Fruit fly (Drosophila melanogaster) whole organism, embryonic: ENCODE results near the gene CG7879.

Source experiments
- CG10267 ChIP-seq: fragments of 200-800 bp; sonication (Bioruptor generic); optimal IDR thresholded peaks from 2 replicates; lab custom pipeline; 2018; ENCODE audit warnings: missing biosample characterization, mild to moderate bottlenecking, missing genetic modification characterization, moderate library complexity
- CG10274 ChIP-seq: fragments of 200-800 bp; sonication (Bioruptor generic); optimal IDR thresholded peaks from 3 replicates; lab custom pipeline; 2017; ENCODE audit warnings: missing biosample characterization, mild to moderate bottlenecking, missing genetic modification characterization
- CG11696 ChIP-seq: fragments of 200-800 bp; sonication (Bioruptor generic); IDR thresholded peaks from 2 replicates; pipeline ENCODE4 v1.3.6; 2022; ENCODE audit warnings: missing biosample characterization, missing genetic modification characterization
- CG12659 ChIP-seq: fragments of 200-800 bp; sonication (Bioruptor generic); optimal IDR thresholded peaks from 3 replicates; lab custom pipeline; 2017; ENCODE audit warnings: mild to moderate bottlenecking, missing biosample characterization, missing genetic modification reagents, missing genetic modification characterization
- CG1529 ChIP-seq: fragments of 200-800 bp; sonication (Bioruptor generic); optimal IDR thresholded peaks from 3 replicates; lab custom pipeline; 2018; ENCODE audit warnings: missing biosample characterization, missing genetic modification characterization
- CG17912 ChIP-seq: fragments of 200-800 bp; sonication (Bioruptor generic); optimal IDR thresholded peaks from 2 replicates; lab custom pipeline; 2018; ENCODE audit warnings: missing biosample characterization, mild to moderate bottlenecking, missing genetic modification characterization
- CG2120 ChIP-seq: fragments of 200-800 bp; sonication (Bioruptor generic); optimal IDR thresholded peaks from 3 replicates; lab custom pipeline; 2016; ENCODE audit warnings: missing biosample characterization, missing genetic modification characterization
- CG3407 ChIP-seq: fragments of 200-800 bp; sonication (Bioruptor generic); optimal IDR thresholded peaks from 2 replicates; lab custom pipeline; 2018; ENCODE audit warnings: missing biosample characterization, mild to moderate bottlenecking, missing genetic modification characterization
- CG3847 ChIP-seq: fragments of 200-800 bp; sonication (Bioruptor generic); IDR thresholded peaks from 2 replicates; pipeline ENCODE4 v1.3.6; 2022; ENCODE audit warnings: missing biosample characterization, missing genetic modification characterization
- CG6254 ChIP-seq: fragments of 200-800 bp; sonication (Bioruptor generic); optimal IDR thresholded peaks from 3 replicates; lab custom pipeline; 2017; ENCODE audit warnings: mild to moderate bottlenecking, missing biosample characterization, missing genetic modification reagents, missing genetic modification characterization
- CG6765 ChIP-seq: fragments of 200-800 bp; sonication (Bioruptor generic); optimal IDR thresholded peaks from 3 replicates; lab custom pipeline; 2017; ENCODE audit warnings: missing biosample characterization, mild to moderate bottlenecking, missing genetic modification characterization
- CG7271 ChIP-seq: fragments of 200-800 bp; sonication (Bioruptor generic); optimal IDR thresholded peaks from 2 replicates; lab custom pipeline; 2018; ENCODE audit warnings: missing biosample characterization, mild to moderate bottlenecking, missing genetic modification characterization, moderate library complexity
- CG7745 ChIP-seq: fragments of 200-800 bp; sonication (Bioruptor generic); optimal IDR thresholded peaks from 2 replicates; lab custom pipeline; 2018; ENCODE audit warnings: missing biosample characterization, mild to moderate bottlenecking, missing genetic modification characterization, moderate library complexity
- Camta ChIP-seq: fragments of 200-800 bp; sonication (Bioruptor generic); optimal IDR thresholded peaks from 2 replicates; lab custom pipeline; 2016; ENCODE audit warnings: missing biosample characterization, missing genetic modification characterization
- CrebB ChIP-seq: fragments of 200-800 bp; sonication (Bioruptor generic); optimal IDR thresholded peaks from 3 replicates; lab custom pipeline; 2018; ENCODE audit warnings: missing biosample characterization, mild to moderate bottlenecking, missing genetic modification characterization
- Dp ChIP-seq: fragments of 200-800 bp; sonication (Bioruptor generic); optimal IDR thresholded peaks from 2 replicates; lab custom pipeline; 2018; ENCODE audit warnings: missing biosample characterization, mild to moderate bottlenecking, missing genetic modification characterization, moderate library complexity
- Dref ChIP-seq: fragments of 200-800 bp; sonication (Bioruptor generic); IDR thresholded peaks from 2 replicates; pipeline ENCODE4 v1.3.6; 2022; ENCODE audit warnings: missing biosample characterization, missing genetic modification characterization
- Elba2 ChIP-seq: fragments of 200-800 bp; sonication (Bioruptor generic); optimal IDR thresholded peaks from 3 replicates; lab custom pipeline; 2016; ENCODE audit warnings: missing biosample characterization, missing genetic modification characterization
- HLH3B ChIP-seq: fragments of 200-800 bp; sonication (Bioruptor generic); IDR thresholded peaks from 2 replicates; pipeline ENCODE4 v1.3.6; 2022; ENCODE audit warnings: missing biosample characterization, missing genetic modification characterization
- HmgD ChIP-seq: fragments of 200-800 bp; sonication (Bioruptor generic); optimal IDR thresholded peaks from 3 replicates; lab custom pipeline; 2016; ENCODE audit warnings: missing biosample characterization, missing genetic modification characterization
- Lhr ChIP-seq: fragments of 200-800 bp; sonication (Bioruptor generic); optimal IDR thresholded peaks from 3 replicates; lab custom pipeline; 2017; ENCODE audit warnings: mild to moderate bottlenecking, missing biosample characterization, missing genetic modification reagents, missing genetic modification characterization
- Med ChIP-seq: fragments of 200-800 bp; sonication (Bioruptor generic); peaks from one replicate; lab custom pipeline; 2016; ENCODE audit warnings: missing biosample characterization, missing genetic modification characterization, mild to moderate bottlenecking, inconsistent platforms, moderate library complexity
- Meics ChIP-seq: fragments of 200-800 bp; sonication (Bioruptor generic); optimal IDR thresholded peaks from 2 replicates; lab custom pipeline; 2017; ENCODE audit warnings: missing biosample characterization, mild to moderate bottlenecking, missing genetic modification characterization
- Oaz ChIP-seq: fragments of 200-800 bp; sonication (Bioruptor generic); IDR thresholded peaks from 2 replicates; pipeline ENCODE4 v1.3.6; 2022; ENCODE audit warnings: missing biosample characterization, missing genetic modification characterization
- Oli ChIP-seq: fragments of 200-800 bp; sonication (Bioruptor generic); optimal IDR thresholded peaks from 2 replicates; lab custom pipeline; 2018; ENCODE audit warnings: missing biosample characterization, mild to moderate bottlenecking, missing genetic modification characterization, moderate library complexity
- Poxn ChIP-seq: fragments of 200-800 bp; sonication (Bioruptor generic); IDR thresholded peaks from 2 replicates; pipeline ENCODE4 v1.3.6; 2022; ENCODE audit warnings: missing biosample characterization, missing genetic modification characterization
- Ravus ChIP-seq: fragments of 200-800 bp; sonication (Bioruptor generic); IDR thresholded peaks from 2 replicates; pipeline ENCODE4 v1.3.6; 2022; ENCODE audit warnings: missing biosample characterization, missing genetic modification characterization
- Six4 ChIP-seq: fragments of 200-800 bp; sonication (Bioruptor generic); optimal IDR thresholded peaks from 2 replicates; lab custom pipeline; 2016; ENCODE audit warnings: missing biosample characterization, missing genetic modification characterization
- Sox102F ChIP-seq: fragments of 200-800 bp; sonication (Bioruptor generic); optimal IDR thresholded peaks from 2 replicates; lab custom pipeline; 2018; ENCODE audit warnings: missing biosample characterization, mild to moderate bottlenecking, missing genetic modification characterization, moderate library complexity
- Vsx1 ChIP-seq: fragments of 200-800 bp; sonication (Bioruptor generic); optimal IDR thresholded peaks from 2 replicates; lab custom pipeline; 2017; ENCODE audit warnings: missing biosample characterization, mild to moderate bottlenecking, missing genetic modification characterization, missing genetic modification reagents
- YL-1 ChIP-seq: fragments of 200-800 bp; sonication (Bioruptor generic); optimal IDR thresholded peaks from 3 replicates; lab custom pipeline; 2017; ENCODE audit warnings: missing biosample characterization, mild to moderate bottlenecking, missing genetic modification characterization
- ac ChIP-seq: fragments of 200-800 bp; sonication (Bioruptor generic); optimal IDR thresholded peaks from 3 replicates; lab custom pipeline; 2017; ENCODE audit warnings: missing biosample characterization, mild to moderate bottlenecking, missing genetic modification characterization
- bbx ChIP-seq: fragments of 200-800 bp; sonication (Bioruptor generic); IDR thresholded peaks from 2 replicates; pipeline ENCODE4 v1.3.6; 2022; ENCODE audit warnings: missing biosample characterization, missing genetic modification characterization; ENCODE audit not compliant: partially characterized antibody
- bowl ChIP-seq: fragments of 200-800 bp; sonication (Bioruptor generic); IDR thresholded peaks from 2 replicates; pipeline ENCODE4 v1.3.6; 2022; ENCODE audit warnings: missing biosample characterization, missing genetic modification characterization
- bsh ChIP-seq, 2 experiments: fragments of 200-800 bp; sonication (Bioruptor generic); optimal IDR thresholded peaks; 2 replicates each; lab custom pipeline; 2017 to 2018; ENCODE audit warnings: mild to moderate bottlenecking in 2 of 2, missing biosample characterization in 2 of 2, missing genetic modification characterization in 2 of 2, moderate library complexity in 1 of 2
- fd64A ChIP-seq: fragments of 200-800 bp; sonication (Bioruptor generic); optimal IDR thresholded peaks from 3 replicates; lab custom pipeline; 2018; ENCODE audit warnings: missing biosample characterization, mild to moderate bottlenecking, missing genetic modification characterization
- gce ChIP-seq: fragments of 200-800 bp; sonication (Bioruptor generic); IDR thresholded peaks from 3 replicates; pipeline ENCODE4 v1.3.6; 2022; ENCODE audit warnings: missing biosample characterization, missing genetic modification characterization
- gcm ChIP-seq: fragments of 200-800 bp; sonication (Bioruptor generic); optimal IDR thresholded peaks from 2 replicates; lab custom pipeline; 2019; ENCODE audit warnings: missing biosample characterization, mild to moderate bottlenecking, missing genetic modification characterization, moderate library complexity
- gem ChIP-seq: fragments of 200-800 bp; sonication (Bioruptor generic); optimal IDR thresholded peaks from 2 replicates; lab custom pipeline; 2019; ENCODE audit warnings: missing biosample characterization, mild to moderate bottlenecking, missing genetic modification characterization, moderate library complexity
- gsb ChIP-seq: fragments of 200-800 bp; sonication (Bioruptor generic); IDR thresholded peaks from 2 replicates; pipeline ENCODE4 v1.3.6; 2022; ENCODE audit warnings: missing biosample characterization, missing genetic modification characterization
- jing ChIP-seq: fragments of 200-800 bp; sonication (Bioruptor generic); optimal IDR thresholded peaks from 2 replicates; lab custom pipeline; 2018; ENCODE audit warnings: missing biosample characterization, mild to moderate bottlenecking, missing genetic modification characterization
- lola ChIP-seq, 3 experiments: fragments of >200 bp in 2 of 3; fragments of 200-800 bp in 1 of 3; sonication (Bioruptor generic) in 1 of 3; optimal IDR thresholded peaks; 2 replicates each; lab custom pipeline; 2017 to 2019; ENCODE audit warnings: missing biosample characterization in 3 of 3, missing genetic modification characterization in 3 of 3, mild to moderate bottlenecking in 1 of 3, moderate library complexity in 1 of 3
- nau ChIP-seq: fragments of 200-800 bp; sonication (Bioruptor generic); optimal IDR thresholded peaks from 3 replicates; lab custom pipeline; 2017; ENCODE audit warnings: missing biosample characterization, mild to moderate bottlenecking, missing genetic modification characterization, missing genetic modification reagents
- prd ChIP-seq, 3 experiments: fragments of >200 bp in 2 of 3; fragments of 200-800 bp in 1 of 3; sonication (Bioruptor generic) in 1 of 3; optimal IDR thresholded peaks in 2 of 3; IDR thresholded peaks in 1 of 3; 2 replicates in 2 of 3; 3 replicates in 1 of 3; pipeline versions ENCODE4 v1.3.6 to Lab custom; 2017 to 2022; ENCODE audit warnings: missing biosample characterization in 1 of 3, missing genetic modification characterization in 1 of 3
- pros ChIP-seq: fragments of 200-800 bp; sonication (Bioruptor generic); optimal IDR thresholded peaks from 3 replicates; lab custom pipeline; 2019; ENCODE audit warnings: missing biosample characterization, mild to moderate bottlenecking, missing genetic modification characterization, moderate library complexity
- pum ChIP-seq: fragments of 200-800 bp; sonication (Bioruptor generic); optimal IDR thresholded peaks from 2 replicates; lab custom pipeline; 2016; ENCODE audit warnings: missing biosample characterization, missing genetic modification characterization
- sna ChIP-seq: fragments of 200-800 bp; sonication (Bioruptor generic); IDR thresholded peaks from 2 replicates; pipeline ENCODE4 v1.3.6; 2022; ENCODE audit warnings: missing biosample characterization, missing genetic modification characterization; ENCODE audit not compliant: partially characterized antibody
- vfl ChIP-seq: fragments of 200-800 bp; sonication (Bioruptor generic); optimal IDR thresholded peaks from 2 replicates; lab custom pipeline; 2016; ENCODE audit warnings: missing biosample characterization, missing genetic modification characterization

Gene CG7879

DNA sequence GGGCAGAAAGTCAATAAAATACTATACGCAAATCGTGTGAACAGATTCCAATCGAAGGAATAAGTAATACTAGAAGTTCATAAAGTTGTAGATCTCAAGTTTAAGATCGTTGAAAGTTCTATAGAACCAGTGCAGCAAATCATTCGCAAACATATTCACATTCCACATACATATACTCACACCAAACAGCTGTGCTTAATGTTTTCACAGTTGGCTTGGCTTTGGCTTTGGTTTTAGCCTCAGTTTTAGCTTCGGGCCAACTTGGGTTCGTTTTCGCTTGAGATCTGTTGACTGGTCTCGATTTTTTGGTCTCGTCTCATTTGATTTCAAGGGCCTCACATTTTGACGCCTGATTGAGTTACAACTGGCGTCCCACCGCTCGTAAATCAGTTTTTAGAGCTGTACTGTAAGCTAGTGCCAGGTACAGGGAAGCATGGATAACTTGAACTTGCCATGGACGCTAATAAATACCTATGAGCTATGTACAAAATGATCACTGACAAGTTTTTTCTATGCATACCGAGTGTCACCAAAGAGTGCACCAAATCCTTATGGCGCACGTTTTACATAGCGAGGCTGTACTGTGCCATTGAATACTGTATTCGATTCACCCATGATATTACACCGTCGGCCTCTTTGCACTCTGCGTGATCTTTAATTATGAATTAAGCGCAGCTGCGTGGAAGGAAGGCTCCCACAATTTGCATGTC, 18.9 kb upstream of the CG7879 start (continued):
- TF ChIP-seq Poxn (GFP tag; lab: Robert Waterston, UW) (0 out of 2 replicates have a peak, but pooled peaks have one; percentile 35), Six4 (GFP tag; lab: Kevin White, UChicago) (peak; percentile 79), Vsx1 (GFP tag; lab: Kevin White, UChicago) (peak; percentile 43), sna (no peak), bsh (GFP tag; optimal IDR thresholded peaks at IDR 0.05; lab: Kevin White, UChicago) (peak; percentile 43 to 65), CrebB (tag; lab: Kevin White, UChicago) (peak; percentile 50), bbx (no peak), CG3407 (GFP tag; lab: Kevin White, UChicago) (peak; percentile 24), Meics (GFP tag; lab: Kevin White, UChicago) (peak; percentile 83), HLH3B (GFP tag; lab: Robert Waterston, UW) (peak; percentile 88), Dp (no peak), gem (peak; percentile 82), bowl (peak; percentile 79), CG10267 (tag; lab: Kevin White, UChicago) (peak; percentile 56), Elba2 (GFP tag; lab: Kevin White, UChicago) (no peak), vfl (GFP tag; lab: Kevin White, UChicago) (peak; percentile 33), CG12659 (GFP tag; lab: Kevin White, UChicago) (peak; percentile 74), nau (GFP tag; lab: Kevin White, UChicago) (peak; percentile 58), CG3847 (GFP tag; lab: Robert Waterston, UW) (peak; percentile 89), gce (GFP tag; lab: Robert Waterston, UW) (peak; percentile 80), lola (GFP tag; optimal IDR thresholded peaks at IDR 0.05; lab: Kevin White, UChicago) (peak in 1 of 3 experiments; percentile 9), Ravus (peak; percentile 78), gcm (GFP tag; lab: Kevin White, UChicago) (no peak), CG1529 (peak; percentile 22), fd64A (GFP tag; lab: Kevin White, UChicago) (peak; percentile 6), Camta (peak; percentile 82), Lhr (GFP tag; lab: Kevin White, UChicago) (no peak), CG6765 (GFP tag; lab: Kevin White, UChicago) (peak; percentile 76), gsb (GFP tag; lab: Robert Waterston, UW) (peak; percentile 88), HmgD (GFP tag; lab: Kevin White, UChicago) (no peak), CG11696 (GFP tag; lab: Robert Waterston, UW) (peak; percentile 76), prd (optimal IDR thresholded peaks at IDR 0.05; lab: Kevin White, UChicago) (no peak), prd (GFP tag; IDR thresholded peaks at IDR 0.05; lab: Robert Waterston, UW) (peak; percentile 91), ac (GFP tag; lab: Kevin White, UChicago) (no peak), CG7745 (tag; lab: Kevin White, UChicago) (no peak), Oaz (GFP tag; lab: Robert Waterston, UW) (peak; percentile 78), Oli (peak; percentile 81), CG2120 (peak; percentile 89), Med (GFP tag; lab: Kevin White, UChicago) (peak; percentile 99), CG7271 (tag; lab: Kevin White, UChicago) (no peak), CG17912 (GFP tag; lab: Kevin White, UChicago) (no peak), pum (peak; percentile 76), CG6254 (GFP tag; lab: Kevin White, UChicago) (peak; percentile 12), Sox102F (peak; percentile 77), Dref (peak; percentile 33; the same call in 1 of the 2 replicates), YL-1 (GFP tag; lab: Kevin White, UChicago) (no peak), CG10274 (peak; percentile 74), jing (GFP tag; lab: Kevin White, UChicago) (peak; percentile 29), pros (GFP tag; lab: Kevin White, UChicago) (no peak)
